Worm (Caenorhabditis elegans) whole organism, L2 larva: Measurements from ENCODE around the gene bca-2.

Source experiments
- C34F6.9 ChIP-seq: fragments of 150-350 bp; optimal IDR thresholded peaks from 2 replicates; lab custom pipeline; 2014; ENCODE audit warnings: missing biosample characterization, missing genetic modification characterization
- F13H6.1 ChIP-seq: sonication (generic microtip); optimal IDR thresholded peaks from 2 replicates; lab custom pipeline; 2016; ENCODE audit warnings: missing genetic modification characterization, missing compliant biosample characterization
- R02D3.7 ChIP-seq: fragments of 150-350 bp; optimal IDR thresholded peaks from 2 replicates; lab custom pipeline; 2014; ENCODE audit warnings: missing biosample characterization, missing genetic modification characterization
- Y55F3AM.14 ChIP-seq: fragments of 200-800 bp; sonication (Bioruptor generic); optimal IDR thresholded peaks from 2 replicates; lab custom pipeline; 2018; ENCODE audit warnings: mild to moderate bottlenecking, missing genetic modification characterization, missing compliant biosample characterization
- ZK546.5 ChIP-seq: sonication (generic microtip); optimal IDR thresholded peaks from 2 replicates; lab custom pipeline; 2017; ENCODE audit warnings: missing biosample characterization, missing genetic modification characterization
- aly-2 ChIP-seq: fragments of 150-350 bp; optimal IDR thresholded peaks from 2 replicates; lab custom pipeline; 2014; ENCODE audit warnings: missing biosample characterization, missing genetic modification characterization
- ama-1 ChIP-seq: fragments of 150-350 bp; optimal IDR thresholded peaks from 2 replicates; lab custom pipeline; 2018; ENCODE audit warnings: inconsistent platforms
- blmp-1 ChIP-seq: sonication (generic microtip); optimal IDR thresholded peaks from 2 replicates; lab custom pipeline; 2017; ENCODE audit warnings: missing genetic modification characterization, mild to moderate bottlenecking, missing compliant biosample characterization, antibody characterized with exemption, moderate library complexity; ENCODE audit not compliant: insufficient read depth
- ceh-16 ChIP-seq: fragments of 150-350 bp; optimal IDR thresholded peaks from 2 replicates; lab custom pipeline; 2014; ENCODE audit warnings: missing biosample characterization, missing genetic modification characterization
- ceh-82 ChIP-seq: fragments of 150-350 bp; optimal IDR thresholded peaks from 2 replicates; lab custom pipeline; 2014; ENCODE audit warnings: missing biosample characterization, missing genetic modification characterization
- crh-2 ChIP-seq: sonication (generic microtip); optimal IDR thresholded peaks from 2 replicates; lab custom pipeline; 2017; ENCODE audit warnings: missing biosample characterization, missing genetic modification characterization
- dmd-4 ChIP-seq: sonication (generic microtip); optimal IDR thresholded peaks from 2 replicates; lab custom pipeline; 2017; ENCODE audit warnings: missing biosample characterization, missing genetic modification characterization
- egl-27 ChIP-seq: sonication (generic microtip); optimal IDR thresholded peaks from 3 replicates; lab custom pipeline; 2017; ENCODE audit warnings: missing biosample characterization, missing genetic modification reagents, missing genetic modification characterization
- elt-1 ChIP-seq: fragments of 150-350 bp; optimal IDR thresholded peaks from 2 replicates; lab custom pipeline; 2014; ENCODE audit warnings: missing biosample characterization, missing genetic modification characterization
- elt-3 ChIP-seq: sonication (generic microtip); optimal IDR thresholded peaks from 2 replicates; lab custom pipeline; 2017; ENCODE audit warnings: missing biosample characterization, missing genetic modification characterization
- fos-1 ChIP-seq: fragments of 150-350 bp; optimal IDR thresholded peaks from 2 replicates; lab custom pipeline; 2014; ENCODE audit warnings: missing biosample characterization, missing genetic modification characterization
- gmeb-1 ChIP-seq: fragments of 150-350 bp; optimal IDR thresholded peaks from 2 replicates; lab custom pipeline; 2014; ENCODE audit warnings: missing biosample characterization, missing genetic modification characterization
- lin-11 ChIP-seq: fragments of 150-350 bp; sonication (generic microtip); optimal IDR thresholded peaks from 2 replicates; lab custom pipeline; 2014; ENCODE audit warnings: missing biosample characterization, missing genetic modification characterization, inconsistent platforms, mixed read lengths
- lin-39 ChIP-seq: fragments of 150-350 bp; optimal IDR thresholded peaks from 2 replicates; lab custom pipeline; 2014; ENCODE audit warnings: missing biosample characterization, missing genetic modification reagents, missing genetic modification characterization
- mab-5 ChIP-seq: fragments of 150-350 bp; optimal IDR thresholded peaks from 2 replicates; lab custom pipeline; 2014; ENCODE audit warnings: missing biosample characterization, missing genetic modification characterization
- mdl-1 ChIP-seq, 2 experiments: fragments of 150-350 bp in 1 of 2; sonication (generic microtip) in 1 of 2; optimal IDR thresholded peaks; 2 replicates each; lab custom pipeline; 2017; ENCODE audit warnings: missing biosample characterization in 2 of 2, missing genetic modification characterization in 2 of 2
- nhr-10 ChIP-seq: sonication (generic microtip); optimal IDR thresholded peaks from 2 replicates; lab custom pipeline; 2017; ENCODE audit warnings: missing biosample characterization, missing genetic modification characterization
- nhr-12 ChIP-seq: fragments of 150-350 bp; optimal IDR thresholded peaks from 2 replicates; lab custom pipeline; 2014; ENCODE audit warnings: missing biosample characterization, missing genetic modification characterization
- nhr-129 ChIP-seq: fragments of 150-350 bp; optimal IDR thresholded peaks from 2 replicates; lab custom pipeline; 2014; ENCODE audit warnings: missing biosample characterization, missing genetic modification characterization
- nhr-21 ChIP-seq: fragments of 150-350 bp; optimal IDR thresholded peaks from 2 replicates; lab custom pipeline; 2014; ENCODE audit warnings: missing biosample characterization, missing genetic modification characterization
- nhr-237 ChIP-seq: fragments of 150-350 bp; optimal IDR thresholded peaks from 2 replicates; lab custom pipeline; 2014; ENCODE audit warnings: missing biosample characterization, missing genetic modification characterization
- nhr-6 ChIP-seq: fragments of 150-350 bp; optimal IDR thresholded peaks from 2 replicates; lab custom pipeline; 2014; ENCODE audit warnings: missing biosample characterization, missing genetic modification characterization
- nhr-77 ChIP-seq: fragments of 150-350 bp; optimal IDR thresholded peaks from 2 replicates; lab custom pipeline; 2014; ENCODE audit warnings: missing biosample characterization, missing genetic modification characterization
- peb-1 ChIP-seq: fragments of 150-350 bp; optimal IDR thresholded peaks from 2 replicates; lab custom pipeline; 2014; ENCODE audit warnings: missing biosample characterization, missing genetic modification characterization
- skn-1 ChIP-seq: sonication (generic microtip); optimal IDR thresholded peaks from 2 replicates; lab custom pipeline; 2017; ENCODE audit warnings: missing biosample characterization, missing genetic modification characterization
- sma-3 ChIP-seq: sonication (generic microtip); optimal IDR thresholded peaks from 2 replicates; lab custom pipeline; 2016; ENCODE audit warnings: missing genetic modification reagents, missing genetic modification characterization, missing compliant biosample characterization
- snpc-4 ChIP-seq: fragments of 150-350 bp; optimal IDR thresholded peaks from 2 replicates; lab custom pipeline; 2014; ENCODE audit warnings: missing biosample characterization, missing genetic modification characterization
- unc-39 ChIP-seq: fragments of 150-350 bp; optimal IDR thresholded peaks from 2 replicates; lab custom pipeline; 2014; ENCODE audit warnings: missing biosample characterization, missing genetic modification characterization
- unc-55 ChIP-seq: fragments of 150-350 bp; sonication (generic microtip); optimal IDR thresholded peaks from 3 replicates; lab custom pipeline; 2014; ENCODE audit warnings: missing biosample characterization, missing genetic modification reagents, missing genetic modification characterization
- unc-62 ChIP-seq: fragments of 150-350 bp; optimal IDR thresholded peaks from 2 replicates; lab custom pipeline; 2014; ENCODE audit warnings: missing biosample characterization, missing genetic modification reagents, missing genetic modification characterization
- zag-1 ChIP-seq: fragments of 150-350 bp; optimal IDR thresholded peaks from 2 replicates; lab custom pipeline; 2014; ENCODE audit warnings: missing biosample characterization, missing genetic modification characterization
- ztf-1 ChIP-seq: fragments of 200-800 bp; sonication (Bioruptor generic); conservative IDR thresholded peaks from 2 replicates; pipeline ENCODE4 v1.3.6; 2022; ENCODE audit warnings: missing genetic modification characterization, missing compliant biosample characterization

The bca-2 gene

ce11 chrIV:17118987-17119732 lies 19.1 kb upstream of the bca-2 start, which contains the start of gene itsn-1:
Gene itsn-1, plus strand, starts transcription at chrIV:17119682.
- TF ChIP-seq F13H6.1 (tag; lab: Kevin White, UChicago) (no peak), fos-1 (no peak), mdl-1 (tag; optimal IDR thresholded peaks at IDR 0.05; lab: Kevin White, UChicago) (no peak), zag-1 (tag; lab: Kevin White, UChicago) (no peak), nhr-21 (tag; lab: Kevin White, UChicago) (no peak)

- peak; percentile 36 for TF ChIP-seq sma-3
- peak; percentile 22 for TF ChIP-seq C34F6.9
- TF ChIP-seq nhr-129 (tag; lab: Kevin White, UChicago): peak; percentile 22
- no peak for TF ChIP-seq mab-5
- peak; percentile 10 for TF ChIP-seq gmeb-1 (tag; lab: Kevin White, UChicago)
- peak; percentile 54 for TF ChIP-seq unc-55 (GFP tag; lab: Kevin White, UChicago)
- TF ChIP-seq crh-2 (tag; lab: Kevin White, UChicago): peak; percentile 6
- TF ChIP-seq R02D3.7 (tag; lab: Kevin White, UChicago): no peak
Measured at ce11 chrIV:17118585-17118984, 18.5 kb upstream of the bca-2 start, which contains the start of gene uaf-2. Gene uaf-2, minus strand, starts transcription at chrIV:17118767.

ce11 chrIV:17116821-17117220 lies 16.8 kb upstream of the bca-2 start:
- TF ChIP-seq nhr-12 (tag; lab: Kevin White, UChicago) (no peak), snpc-4 (tag; lab: Kevin White, UChicago) (no peak), elt-1 (no peak), dmd-4 (tag; lab: Kevin White, UChicago) (no peak), F13H6.1 (tag; lab: Kevin White, UChicago) (no peak), ceh-82 (tag; lab: Kevin White, UChicago) (no peak), elt-3 (no peak), R02D3.7 (tag; lab: Kevin White, UChicago) (no peak), blmp-1 (tag; lab: Kevin White, UChicago) (no peak), zag-1 (tag; lab: Kevin White, UChicago) (no peak), lin-11 (no peak)

ce11 chrIV:17116345-17116744 lies 16.3 kb upstream of the bca-2 start, which contains the start of gene cyn-13:
Gene cyn-13, minus strand, starts transcription at chrIV:17116657.
- TF ChIP-seq peb-1 (no peak), unc-39 (no peak), nhr-10 (tag; lab: Kevin White, UChicago) (no peak), nhr-77 (no peak), mdl-1 (tag; optimal IDR thresholded peaks at IDR 0.05; lab: Kevin White, UChicago) (no peak), lin-39 (tag; lab: Kevin White, UChicago) (no peak), C34F6.9 (no peak), aly-2 (tag; lab: Kevin White, UChicago) (no peak), mab-5 (no peak), nhr-237 (tag; lab: Kevin White, UChicago) (no peak), nhr-6 (tag; lab: Kevin White, UChicago) (no peak), ZK546.5 (tag; lab: Kevin White, UChicago) (no peak), ceh-16 (no peak), nhr-129 (tag; lab: Kevin White, UChicago) (no peak), zag-1 (tag; lab: Kevin White, UChicago) (no peak), Y55F3AM.14 (GFP tag; lab: Kevin White, UChicago) (no peak), crh-2 (tag; lab: Kevin White, UChicago) (no peak), skn-1 (tag; lab: Kevin White, UChicago) (no peak), ztf-1 (GFP tag; lab: Robert Waterston, UW) (no peak), egl-27 (tag; lab: Kevin White, UChicago) (no peak)

ce11 chrIV:17111813-17112212 lies 11.8 kb upstream of the bca-2 start, which contains the start of gene Y116A8C.33:
Gene Y116A8C.33, plus strand, starts transcription at chrIV:17112113.
- no peak for TF ChIP-seq mab-5
- no peak for TF ChIP-seq lin-11
- no peak for TF ChIP-seq unc-62 (GFP tag; lab: Kevin White, UChicago)
- no peak for TF ChIP-seq skn-1 (tag; lab: Kevin White, UChicago)
- no peak for TF ChIP-seq fos-1
- no peak for TF ChIP-seq egl-27 (tag; lab: Kevin White, UChicago)
- no peak for TF ChIP-seq ama-1 (lab: Kevin White, UChicago)
